Worm (Caenorhabditis elegans) whole organism, L4 larva: ENCODE measurements around the gene sma-3.

ENCODE experiments used
- F10B5.3 ChIP-seq: sonication (generic microtip); optimal IDR thresholded peaks from 2 replicates; lab custom pipeline; 2016; ENCODE audit warnings: mild to moderate bottlenecking, missing genetic modification characterization, missing compliant biosample characterization
- R02D3.7 ChIP-seq: fragments of 150-350 bp; sonication (generic microtip); optimal IDR thresholded peaks from 3 replicates; lab custom pipeline; 2014; ENCODE audit warnings: missing biosample characterization, missing genetic modification characterization
- Y105C5A.15 ChIP-seq: fragments of 200-800 bp; sonication (Bioruptor generic); IDR thresholded peaks from 2 replicates; pipeline ENCODE4 v1.3.6; 2022; ENCODE audit warnings: missing genetic modification characterization, missing compliant biosample characterization
- Y5F2A.4 ChIP-seq: fragments of 200-800 bp; sonication (Bioruptor generic); optimal IDR thresholded peaks from 2 replicates; lab custom pipeline; 2018; ENCODE audit warnings: mild to moderate bottlenecking, missing genetic modification characterization, missing compliant biosample characterization
- Y75B8A.6 ChIP-seq: fragments of 200-800 bp; sonication (Bioruptor generic); IDR thresholded peaks from 2 replicates; pipeline ENCODE4 v1.3.6; 2022; ENCODE audit warnings: missing genetic modification reagents, missing genetic modification characterization, missing compliant biosample characterization
- aha-1 ChIP-seq: fragments of 150-350 bp; peaks from one replicate; lab custom pipeline; 2014; ENCODE audit warnings: missing biosample characterization, missing genetic modification characterization
- aly-2 ChIP-seq: sonication (generic microtip); optimal IDR thresholded peaks from 2 replicates; lab custom pipeline; 2018; ENCODE audit warnings: missing biosample characterization, missing genetic modification characterization
- attf-4 ChIP-seq: sonication (generic microtip); optimal IDR thresholded peaks from 3 replicates; lab custom pipeline; 2017; ENCODE audit warnings: missing biosample characterization, missing genetic modification characterization
- ceh-20 ChIP-seq: fragments of 200-800 bp; sonication (Bioruptor generic); IDR thresholded peaks from 2 replicates; pipeline ENCODE4 v1.3.6; 2022; ENCODE audit warnings: missing genetic modification reagents, missing genetic modification characterization, missing compliant biosample characterization
- ceh-28 ChIP-seq: fragments of 150-350 bp; optimal IDR thresholded peaks from 2 replicates; lab custom pipeline; 2014; ENCODE audit warnings: missing biosample characterization, missing genetic modification reagents, missing genetic modification characterization
- ceh-32 ChIP-seq: sonication (generic microtip); optimal IDR thresholded peaks from 2 replicates; lab custom pipeline; 2016; ENCODE audit warnings: mild to moderate bottlenecking, missing genetic modification characterization, missing compliant biosample characterization; ENCODE audit not compliant: poor library complexity
- ceh-44 ChIP-seq: fragments of 200-800 bp; sonication (Bioruptor generic); IDR thresholded peaks from 2 replicates; pipeline ENCODE4 v1.3.6; 2022; ENCODE audit warnings: missing genetic modification reagents, missing genetic modification characterization, missing compliant biosample characterization
- ceh-82 ChIP-seq: sonication (generic microtip); optimal IDR thresholded peaks from 2 replicates; lab custom pipeline; 2017; ENCODE audit warnings: missing biosample characterization, missing genetic modification characterization
- ces-1 ChIP-seq: fragments of 150-350 bp; sonication (generic microtip); optimal IDR thresholded peaks from 4 replicates; lab custom pipeline; 2014; ENCODE audit warnings: missing biosample characterization, missing genetic modification reagents, missing genetic modification characterization
- daf-16 ChIP-seq, 3 experiments: sonication (generic microtip); optimal IDR thresholded peaks; 2 replicates each; lab custom pipeline; 2016 to 2017; ENCODE audit warnings: missing genetic modification characterization in 3 of 3, missing genetic modification reagents in 3 of 3, mild to moderate bottlenecking in 2 of 3, missing compliant biosample characterization in 2 of 3, missing biosample characterization in 1 of 3, moderate library complexity in 1 of 3
- daf-19 ChIP-seq: fragments of 200-800 bp; sonication (Bioruptor generic); conservative IDR thresholded peaks from 2 replicates; pipeline ENCODE4 v1.3.6; 2022; ENCODE audit warnings: missing genetic modification characterization, missing compliant biosample characterization
- daf-8 ChIP-seq: fragments of 200-800 bp; sonication (Bioruptor generic); IDR thresholded peaks from 2 replicates; pipeline ENCODE4 v1.3.6; 2022; ENCODE audit warnings: missing genetic modification characterization, missing compliant biosample characterization
- dmd-8 ChIP-seq: fragments of 200-800 bp; sonication (Bioruptor generic); IDR thresholded peaks from 2 replicates; pipeline ENCODE4 v1.3.6; 2022; ENCODE audit warnings: missing genetic modification characterization, missing compliant biosample characterization
- dmd-9 ChIP-seq: fragments of 200-800 bp; sonication (Bioruptor generic); IDR thresholded peaks from 2 replicates; pipeline ENCODE4 v1.3.6; 2022; ENCODE audit warnings: missing genetic modification reagents, missing genetic modification characterization, missing compliant biosample characterization
- duxl-1 ChIP-seq: sonication (generic microtip); optimal IDR thresholded peaks from 2 replicates; lab custom pipeline; 2016; ENCODE audit warnings: mild to moderate bottlenecking, missing genetic modification characterization, moderate library complexity, missing compliant biosample characterization; ENCODE audit not compliant: poor library complexity
- hif-1 ChIP-seq, 2 experiments: sonication (generic microtip); optimal IDR thresholded peaks; 2 replicates each; lab custom pipeline; 2016 to 2017; ENCODE audit warnings: missing compliant biosample characterization in 2 of 2, missing genetic modification characterization in 2 of 2, missing genetic modification reagents in 2 of 2, missing genotype in 2 of 2, mild to moderate bottlenecking in 1 of 2
- lim-7 ChIP-seq: fragments of 200-800 bp; sonication (Bioruptor generic); IDR thresholded peaks from 2 replicates; pipeline ENCODE4 v1.3.6; 2022; ENCODE audit warnings: missing genetic modification characterization, missing compliant biosample characterization
- lin-1 ChIP-seq: fragments of 200-800 bp; sonication (Bioruptor generic); IDR thresholded peaks from 2 replicates; pipeline ENCODE4 v1.3.6; 2022; ENCODE audit warnings: missing genetic modification reagents, missing genetic modification characterization, missing compliant biosample characterization
- lin-15B ChIP-seq: fragments of 150-350 bp; sonication (generic microtip); optimal IDR thresholded peaks from 3 replicates; lab custom pipeline; 2014; ENCODE audit warnings: missing biosample characterization, missing genetic modification characterization
- lin-29 ChIP-seq: fragments of 200-800 bp; sonication (Bioruptor generic); IDR thresholded peaks from 2 replicates; pipeline ENCODE4 v1.3.6; 2022; ENCODE audit warnings: missing genetic modification reagents, missing genetic modification characterization, missing compliant biosample characterization
- lir-3 ChIP-seq: sonication (generic microtip); optimal IDR thresholded peaks from 2 replicates; lab custom pipeline; 2016; ENCODE audit warnings: mild to moderate bottlenecking, missing genetic modification characterization, missing compliant biosample characterization
- mdl-1 ChIP-seq, 2 experiments: fragments of 150-350 bp in 1 of 2; sonication (generic microtip) in 1 of 2; optimal IDR thresholded peaks; 2 replicates each; lab custom pipeline; 2014 to 2017; ENCODE audit warnings: missing biosample characterization in 2 of 2, missing genetic modification characterization in 2 of 2
- mdt-29 ChIP-seq: fragments of 200-800 bp; sonication (Bioruptor generic); IDR thresholded peaks from 2 replicates; pipeline ENCODE4 v1.3.6; 2022; ENCODE audit warnings: missing genetic modification reagents, missing genetic modification characterization, missing compliant biosample characterization
- mes-2 ChIP-seq: sonication (generic microtip); optimal IDR thresholded peaks from 2 replicates; lab custom pipeline; 2016; ENCODE audit warnings: missing genotype, mild to moderate bottlenecking, missing genetic modification characterization, missing compliant biosample characterization; ENCODE audit not compliant: poor library complexity, severe bottlenecking
- nhr-102 ChIP-seq: sonication (generic microtip); optimal IDR thresholded peaks from 2 replicates; lab custom pipeline; 2016; ENCODE audit warnings: mild to moderate bottlenecking, missing genetic modification characterization, moderate library complexity, missing compliant biosample characterization
- nhr-11 ChIP-seq: fragments of 150-350 bp; optimal IDR thresholded peaks from 2 replicates; lab custom pipeline; 2014; ENCODE audit warnings: missing biosample characterization, missing genetic modification characterization
- nhr-111 ChIP-seq: fragments of 200-800 bp; sonication (Bioruptor generic); optimal IDR thresholded peaks from 2 replicates; lab custom pipeline; 2018; ENCODE audit warnings: mild to moderate bottlenecking, missing genetic modification characterization, missing compliant biosample characterization
- nhr-237 ChIP-seq: sonication (generic microtip); optimal IDR thresholded peaks from 2 replicates; lab custom pipeline; 2017; ENCODE audit warnings: missing biosample characterization, missing genetic modification characterization
- nhr-41 ChIP-seq: fragments of 200-800 bp; sonication (Bioruptor generic); IDR thresholded peaks from 2 replicates; pipeline ENCODE4 v1.3.6; 2022; ENCODE audit warnings: missing genetic modification reagents, missing genetic modification characterization, missing compliant biosample characterization
- pqm-1 ChIP-seq: sonication (generic microtip); optimal IDR thresholded peaks from 2 replicates; lab custom pipeline; 2017; ENCODE audit warnings: missing biosample characterization, missing genetic modification characterization
- rbr-2 ChIP-seq: sonication (generic microtip); optimal IDR thresholded peaks from 2 replicates; lab custom pipeline; 2016; ENCODE audit warnings: missing genotype, missing genetic modification characterization, missing compliant biosample characterization
- skn-1 ChIP-seq: fragments of 150-350 bp; optimal IDR thresholded peaks from 2 replicates; lab custom pipeline; 2014; ENCODE audit warnings: missing biosample characterization, missing genetic modification characterization
- spr-1 ChIP-seq: sonication (generic microtip); optimal IDR thresholded peaks from 2 replicates; lab custom pipeline; 2016; ENCODE audit warnings: mild to moderate bottlenecking, missing genetic modification characterization, missing compliant biosample characterization
- tag-97 ChIP-seq: fragments of 200-800 bp; sonication (Bioruptor generic); IDR thresholded peaks from 2 replicates; pipeline ENCODE4 v1.3.6; 2022; ENCODE audit warnings: missing genetic modification characterization, missing compliant biosample characterization
- unc-62 ChIP-seq, 3 experiments: fragments of 150-350 bp in 1 of 3; sonication (generic microtip); optimal IDR thresholded peaks in 2 of 3; peaks in 1 of 3; 1 replicate in 1 of 3; 2 replicates in 2 of 3; lab custom pipeline; 2014 to 2017; ENCODE audit warnings: missing biosample characterization in 3 of 3, missing genetic modification characterization in 3 of 3, missing genetic modification reagents in 3 of 3, missing genotype in 1 of 3
- zfp-3 ChIP-seq: fragments of 200-800 bp; sonication (Bioruptor generic); conservative IDR thresholded peaks from 2 replicates; pipeline ENCODE4 v1.3.6; 2022; ENCODE audit warnings: missing genetic modification reagents, missing genetic modification characterization, missing compliant biosample characterization
- zip-11 ChIP-seq: fragments of 200-800 bp; sonication (Bioruptor generic); IDR thresholded peaks from 2 replicates; pipeline ENCODE4 v1.3.6; 2022; ENCODE audit warnings: missing genetic modification characterization, missing compliant biosample characterization
- zip-2 ChIP-seq: fragments of 150-350 bp; optimal IDR thresholded peaks from 2 replicates; lab custom pipeline; 2014; ENCODE audit warnings: missing biosample characterization, missing genetic modification characterization

Gene sma-3

DNA sequence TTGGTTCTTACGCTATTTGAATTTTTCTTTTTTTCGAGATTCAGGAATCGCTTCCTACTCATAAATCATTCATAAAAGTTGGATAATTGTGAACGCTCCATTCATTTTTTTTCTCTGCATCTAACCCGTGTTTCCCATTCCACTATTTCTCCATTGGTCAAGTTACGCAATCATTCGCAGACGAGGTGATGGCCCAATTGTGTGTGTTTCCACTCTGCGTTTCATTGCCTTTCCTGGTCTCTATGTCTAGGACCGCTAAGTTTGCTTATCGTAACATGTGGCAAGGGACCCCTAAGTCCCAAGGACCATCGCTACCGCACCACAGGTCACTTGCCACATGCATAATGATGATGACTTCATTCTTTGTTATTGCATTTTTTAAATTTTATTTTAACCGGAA is 37.6 kb downstream of the sma-3 start:
- TF ChIP-seq duxl-1 (tag; lab: Kevin White, UChicago): no peak
- TF ChIP-seq Y105C5A.15 (GFP tag; lab: Robert Waterston, UW): no peak
- no peak for TF ChIP-seq ceh-82 (tag; lab: Kevin White, UChicago)
- TF ChIP-seq lin-1 (GFP tag; lab: Robert Waterston, UW): no peak
- TF ChIP-seq mdl-1 (tag; optimal IDR thresholded peaks at IDR 0.05; lab: Kevin White, UChicago): no peak
- no peak for TF ChIP-seq ceh-20 (GFP tag; lab: Robert Waterston, UW)
- no peak for TF ChIP-seq lin-15B (tag; lab: Kevin White, UChicago)
- no peak for TF ChIP-seq spr-1 (tag; lab: Kevin White, UChicago)
- TF ChIP-seq aly-2: no peak
- TF ChIP-seq Y5F2A.4: no peak
- TF ChIP-seq ceh-44 (GFP tag; lab: Robert Waterston, UW): no peak
- TF ChIP-seq ceh-32 (tag; lab: Kevin White, UChicago): no peak

ce11 chrIII:6822790-6823189 is 41.0 kb downstream of the sma-3 start:
- TF ChIP-seq spr-1 (tag; lab: Kevin White, UChicago) (no peak), lim-7 (no peak), daf-16 (GFP tag; optimal IDR thresholded peaks at IDR 0.05; lab: Kevin White, UChicago) (no peak), daf-16 (tag; optimal IDR thresholded peaks at IDR 0.05; lab: Kevin White, UChicago) (no peak), hif-1 (tag; optimal IDR thresholded peaks at IDR 0.05; lab: Kevin White, UChicago) (no peak), daf-8 (GFP tag; lab: Robert Waterston, UW) (no peak), lin-1 (GFP tag; lab: Robert Waterston, UW) (no peak), nhr-237 (no peak), ces-1 (GFP tag; lab: Kevin White, UChicago) (no peak)

DNA sequence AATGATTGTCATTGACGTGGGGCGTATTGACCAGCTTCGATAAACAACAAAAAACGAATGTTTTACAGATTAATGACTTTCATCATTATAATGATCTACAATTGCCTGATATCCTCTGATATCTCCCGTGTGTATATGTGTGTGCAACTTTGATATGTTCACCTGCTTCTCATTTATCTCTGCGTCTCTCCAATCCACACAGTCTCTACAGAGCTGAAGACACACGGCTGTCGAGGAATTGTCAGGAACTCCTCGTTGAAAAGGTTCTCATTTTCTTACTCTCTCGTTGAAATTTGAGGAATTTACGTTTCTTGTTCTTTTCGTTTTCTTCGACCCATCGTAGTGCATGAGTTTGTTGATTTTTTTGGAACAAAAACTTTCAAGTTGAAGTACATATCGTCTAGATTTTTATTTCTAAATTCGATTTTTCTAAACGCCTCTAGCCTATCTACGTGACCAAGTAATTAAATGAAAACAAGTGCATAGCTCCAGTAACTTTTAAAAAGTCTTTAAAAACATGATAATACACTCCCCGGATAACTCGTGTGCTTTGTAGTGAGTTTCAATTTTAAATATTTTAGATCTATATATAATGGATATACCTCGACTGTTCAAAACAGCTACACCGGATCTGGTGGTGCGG is 43.3 kb downstream of the sma-3 start, which contains the start of gene ten-1:
Gene ten-1, plus strand, starts transcription at position 593 of the 643 bp plus-strand sequence.
- no peak for TF ChIP-seq nhr-111 (GFP tag; lab: Kevin White, UChicago)
- peak in 1 of 2 experiments; percentile 21 for TF ChIP-seq daf-16 (GFP tag; optimal IDR thresholded peaks at IDR 0.05; lab: Kevin White, UChicago)
- no peak for TF ChIP-seq daf-16 (tag; optimal IDR thresholded peaks at IDR 0.05; lab: Kevin White, UChicago)
- no peak for TF ChIP-seq zip-2 (tag; lab: Kevin White, UChicago)
- no peak for TF ChIP-seq lin-1 (GFP tag; lab: Robert Waterston, UW)
- no peak for TF ChIP-seq ceh-82 (tag; lab: Kevin White, UChicago)
- TF ChIP-seq aha-1 (tag; lab: Kevin White, UChicago): peak; percentile 24
- no peak for TF ChIP-seq R02D3.7 (tag; lab: Kevin White, UChicago)
- TF ChIP-seq F10B5.3 (tag; lab: Kevin White, UChicago): no peak
- TF ChIP-seq dmd-9 (GFP tag; lab: Robert Waterston, UW): no peak
- TF ChIP-seq, all 104 proteins: peak for 2

DNA sequence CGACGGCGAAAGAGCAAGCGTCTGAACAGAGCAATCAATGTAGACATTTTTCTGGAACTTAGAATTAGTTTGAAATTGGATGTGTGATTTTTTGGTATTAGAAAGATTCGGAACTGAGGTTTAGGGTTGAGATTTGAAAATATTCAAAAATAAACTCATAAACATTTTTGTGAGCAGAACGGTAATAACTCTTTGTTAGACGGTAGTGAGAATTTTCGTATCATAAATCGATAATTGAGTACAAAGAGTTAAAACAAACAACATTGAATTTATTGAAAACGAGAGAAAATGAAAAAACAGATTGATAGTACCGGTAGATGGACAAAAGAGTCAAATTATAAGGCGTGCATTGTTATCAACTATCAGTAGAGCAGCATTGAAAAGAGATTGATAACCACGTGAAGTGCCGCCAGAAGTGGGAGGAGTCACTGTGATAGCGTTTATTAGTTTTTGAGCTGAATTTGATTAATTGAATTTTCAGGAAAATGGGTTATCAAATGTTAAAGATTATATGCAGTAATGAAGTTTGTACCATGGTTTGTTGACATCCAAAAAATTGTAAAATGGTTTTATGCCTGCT is 44.4 kb downstream of the sma-3 start, which contains the start of gene F28F5.6:
Gene F28F5.6, minus strand, starts transcription at position 51 of the 580 bp plus-strand sequence.
- TF ChIP-seq skn-1 (tag; lab: Kevin White, UChicago) (no peak), nhr-41 (GFP tag; lab: Robert Waterston, UW) (no peak), unc-62 (GFP tag; optimal IDR thresholded peaks at IDR 0.05 in 1 of 2; lab: Kevin White, UChicago) (no peak), unc-62 (tag; optimal IDR thresholded peaks at IDR 0.05; lab: Kevin White, UChicago) (no peak), Y75B8A.6 (GFP tag; lab: Robert Waterston, UW) (no peak), ceh-44 (GFP tag; lab: Robert Waterston, UW) (no peak), lin-29 (GFP tag; lab: Robert Waterston, UW) (no peak), attf-4 (tag; lab: Kevin White, UChicago) (no peak), dmd-8 (no peak), zip-11 (no peak), mes-2 (peak; percentile 38), ceh-28 (tag; lab: Kevin White, UChicago) (no peak), tag-97 (GFP tag; lab: Robert Waterston, UW) (no peak), daf-19 (no peak), lir-3 (tag; lab: Kevin White, UChicago) (no peak), rbr-2 (tag; lab: Kevin White, UChicago) (no peak), pqm-1 (peak; percentile 89), zfp-3 (GFP tag; lab: Robert Waterston, UW) (no peak), nhr-102 (tag; lab: Kevin White, UChicago) (no peak), R02D3.7 (tag; lab: Kevin White, UChicago) (no peak), nhr-11 (tag; lab: Kevin White, UChicago) (no peak), mdt-29 (no peak), ceh-82 (tag; lab: Kevin White, UChicago) (no peak)
